Worm (Caenorhabditis elegans): ENCODE measurements around the gene Y38E10A.17.

Gene Y38E10A.17

DNA sequence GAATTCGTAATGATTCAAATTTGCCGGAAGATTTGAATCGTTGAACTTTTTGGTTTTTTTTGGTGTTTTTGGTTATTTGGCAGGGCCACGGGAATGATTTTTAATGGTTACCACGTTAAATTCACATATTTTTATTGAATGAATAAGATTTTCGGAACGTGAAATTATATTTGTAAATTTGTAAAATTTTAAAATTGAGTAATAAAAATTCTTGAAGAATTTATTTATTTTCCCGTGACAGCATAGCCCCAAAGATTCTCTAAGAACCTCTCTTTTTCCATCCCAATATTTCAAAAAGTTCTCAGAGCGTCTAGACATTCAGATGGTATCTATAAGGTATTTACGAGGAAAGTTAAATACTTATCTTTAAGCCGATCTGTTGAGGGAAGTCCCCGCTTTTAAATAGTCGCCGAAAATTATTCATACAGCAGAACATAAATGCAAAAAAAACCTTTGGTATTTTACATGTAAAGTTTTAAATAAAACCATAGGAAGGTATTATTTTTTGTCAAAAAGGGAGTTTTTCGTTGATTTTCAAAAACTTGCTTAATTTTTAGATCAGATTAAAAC, at the start of gene Y38E10A.17:
Y38E10A.17 (minus strand) TSS at position 51 of the 570 bp plus-strand sequence.
- TF ChIP-seq elt-1 (tag; optimal IDR thresholded peaks at IDR 0.05) = peak; percentile 68
- no peak for TF ChIP-seq unc-62 (GFP tag; optimal IDR thresholded peaks at IDR 0.05)

DNA sequence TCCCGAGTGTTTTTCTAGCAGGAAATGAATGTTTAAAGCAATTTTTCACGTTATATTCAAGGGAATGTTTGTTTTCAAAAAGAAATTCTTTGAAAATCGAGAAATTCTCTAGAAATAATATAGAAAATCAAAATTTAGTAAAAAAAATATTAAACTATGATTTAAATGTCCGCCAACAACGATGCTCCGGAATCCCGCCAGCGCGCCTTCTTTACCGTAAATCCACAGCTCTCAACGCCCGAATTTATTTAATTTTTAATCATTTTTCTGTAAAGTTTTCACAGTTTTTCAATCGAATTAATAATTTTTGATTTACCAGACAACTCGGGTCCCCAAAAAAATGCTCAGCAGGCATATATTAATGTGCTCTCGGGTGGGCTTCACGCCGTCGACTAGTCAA, 45.0 kb upstream of the Y38E10A.17 start, which contains the start of the genes Y38E10A.33 and cox-10:
Y38E10A.33 (minus strand) TSS at position 12 of the 400 bp plus-strand sequence.
cox-10 (plus strand) TSS at position 320 of the 400 bp plus-strand sequence.
- TF ChIP-seq hmg-11 (tag; optimal IDR thresholded peaks at IDR 0.05) (peak; percentile 72), nhr-23 (tag; optimal IDR thresholded peaks at IDR 0.05) (peak; percentile 77), fkh-10 (GFP tag; optimal IDR thresholded peaks at IDR 0.05) (no peak), elt-2 (tag; optimal IDR thresholded peaks at IDR 0.05) (peak; percentile 13), tbx-2 (tag; optimal IDR thresholded peaks at IDR 0.05) (no peak), R02D3.7 (tag; optimal IDR thresholded peaks at IDR 0.05) (peak; percentile 98), lin-15B (tag; optimal IDR thresholded peaks at IDR 0.05) (peak; percentile 70), ceh-16 (tag; optimal IDR thresholded peaks at IDR 0.05) (no peak), pha-4 (tag; optimal IDR thresholded peaks at IDR 0.05) (peak; percentile 62), nfya-1 (tag; optimal IDR thresholded peaks at IDR 0.05; ENCODE audit: insufficient read depth) (peak; percentile 69)

DNA sequence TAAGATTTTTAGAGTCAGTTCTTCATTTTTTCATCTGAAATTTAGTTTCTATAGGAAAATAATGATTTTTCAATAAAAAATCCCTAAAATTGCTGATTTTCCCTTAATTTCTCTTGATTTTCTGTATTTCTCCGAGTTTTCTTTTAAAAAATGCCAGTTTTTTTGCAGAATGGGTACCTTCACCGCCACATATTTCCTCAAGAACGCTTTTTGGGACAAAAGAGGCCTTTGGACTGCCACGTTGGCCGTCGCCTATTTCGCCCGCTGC, 44.2 kb upstream of the Y38E10A.17 start, which contains the start of gene Y38E10A.24:
Y38E10A.24 (plus strand) TSS at position 169 of the 268 bp plus-strand sequence.
- TF ChIP-seq elt-3 (tag; optimal IDR thresholded peaks at IDR 0.05) = no peak
- TF ChIP-seq lsy-12 (tag; optimal IDR thresholded peaks at IDR 0.05) = no peak
- TF ChIP-seq nhr-23 (tag; optimal IDR thresholded peaks at IDR 0.05) = no peak
- TF ChIP-seq nhr-67 (tag; optimal IDR thresholded peaks at IDR 0.05) = no peak
- TF ChIP-seq pqm-1 (tag; optimal IDR thresholded peaks at IDR 0.05) = no peak
- TF ChIP-seq unc-39 (tag; optimal IDR thresholded peaks at IDR 0.05) = no peak

DNA sequence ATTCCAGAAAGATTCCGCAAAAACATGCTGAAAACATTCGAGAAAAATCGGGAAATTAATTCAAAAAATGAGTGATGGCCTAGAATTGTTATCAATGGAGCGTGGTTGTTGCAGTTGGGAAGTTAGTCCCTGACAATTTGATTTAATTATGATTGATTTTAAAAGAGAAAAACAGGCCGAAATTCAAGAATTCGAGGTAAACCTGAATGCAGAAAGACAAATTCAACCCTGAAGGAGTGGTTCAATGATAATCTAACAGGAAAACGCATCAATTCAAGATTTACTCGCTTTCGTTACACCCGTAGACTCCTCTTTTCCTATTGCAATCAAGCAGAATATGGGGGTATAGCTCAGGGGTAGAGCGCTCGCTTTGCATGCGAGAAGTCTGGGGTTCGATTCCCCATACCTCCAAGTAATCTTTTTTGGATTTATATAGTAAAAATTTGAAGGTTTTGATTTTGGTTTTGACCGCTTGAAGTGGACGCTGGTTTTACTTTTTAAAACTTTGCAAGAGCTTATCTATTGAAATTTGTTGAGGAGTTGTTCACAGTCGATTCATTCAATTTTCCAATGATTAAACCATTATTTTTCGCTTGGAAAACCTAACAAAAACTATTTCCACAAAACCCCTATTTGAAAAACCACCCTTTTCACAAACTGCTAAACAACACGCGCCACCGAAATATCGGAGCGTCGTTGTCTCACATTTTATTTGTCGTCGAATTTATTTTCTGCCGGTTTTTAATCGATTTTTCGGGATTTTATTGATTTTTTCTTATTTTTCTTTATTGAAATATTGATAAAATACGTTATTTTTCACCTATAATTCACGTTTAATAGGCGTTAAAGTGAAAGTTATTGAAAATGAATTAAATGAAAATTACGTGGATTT, 43.6 kb upstream of the Y38E10A.17 start:
- TF ChIP-seq nhr-67 (tag; optimal IDR thresholded peaks at IDR 0.05) (no peak), ZK546.5 (tag; optimal IDR thresholded peaks at IDR 0.05) (no peak), nhr-28 (tag; optimal IDR thresholded peaks at IDR 0.05) (no peak), unc-62 (GFP tag; optimal IDR thresholded peaks at IDR 0.05) (no peak), fkh-2 (tag; optimal IDR thresholded peaks at IDR 0.05) (no peak), egl-5 (tag; optimal IDR thresholded peaks at IDR 0.05) (no peak), ceh-82 (tag; optimal IDR thresholded peaks at IDR 0.05) (no peak), zag-1 (tag; optimal IDR thresholded peaks at IDR 0.05) (no peak), mml-1 (tag; optimal IDR thresholded peaks at IDR 0.05) (no peak), eor-1 (tag; optimal IDR thresholded peaks at IDR 0.05) (peak in 1 of 2 experiments; percentile 53), hmg-11 (tag; optimal IDR thresholded peaks at IDR 0.05) (peak; percentile 25), tbx-2 (tag; optimal IDR thresholded peaks at IDR 0.05) (no peak), snpc-4 (tag; optimal IDR thresholded peaks at IDR 0.05) (peak; percentile 89), nhr-12 (tag; optimal IDR thresholded peaks at IDR 0.05) (no peak), fkh-10 (GFP tag; optimal IDR thresholded peaks at IDR 0.05) (peak; percentile 42), lsy-12 (tag; optimal IDR thresholded peaks at IDR 0.05) (peak; percentile 68), nhr-77 (tag; optimal IDR thresholded peaks at IDR 0.05) (no peak), lin-39 (tag; optimal IDR thresholded peaks at IDR 0.05) (peak; percentile 5), nhr-25 (tag; optimal IDR thresholded peaks at IDR 0.05) (peak; percentile 77), mdl-1 (tag; optimal IDR thresholded peaks at IDR 0.05) (no peak), ceh-28 (tag; optimal IDR thresholded peaks at IDR 0.05) (peak; percentile 85), nhr-43 (tag; optimal IDR thresholded peaks at IDR 0.05; ENCODE audit: poor library complexity, severe bottlenecking) (peak; percentile 91), R02D3.7 (tag; optimal IDR thresholded peaks at IDR 0.05) (peak; percentile 73), ceh-16 (tag; optimal IDR thresholded peaks at IDR 0.05) (no peak), jun-1 (tag; optimal IDR thresholded peaks at IDR 0.05) (peak; percentile 13), skn-1 (tag; optimal IDR thresholded peaks at IDR 0.05) (peak; percentile 21), ztf-11 (tag; optimal IDR thresholded peaks at IDR 0.05) (no peak), elt-3 (tag; optimal IDR thresholded peaks at IDR 0.05) (peak in 1 of 3 experiments; percentile 17), unc-39 (tag; optimal IDR thresholded peaks at IDR 0.05) (no peak), nhr-237 (tag; optimal IDR thresholded peaks at IDR 0.05) (no peak), pha-4 (tag; optimal IDR thresholded peaks at IDR 0.05) (peak; percentile 87), aly-2 (tag; optimal IDR thresholded peaks at IDR 0.05) (no peak), nhr-76 (tag; optimal IDR thresholded peaks at IDR 0.05) (no peak), pqm-1 (tag; optimal IDR thresholded peaks at IDR 0.05) (peak; percentile 56), lin-15B (tag; optimal IDR thresholded peaks at IDR 0.05) (peak; percentile 89), ama-1 (optimal IDR thresholded peaks at IDR 0.05) (no peak), sea-2 (GFP tag; optimal IDR thresholded peaks at IDR 0.05) (no peak), nhr-23 (tag; optimal IDR thresholded peaks at IDR 0.05) (peak; percentile 88), nfya-1 (tag; optimal IDR thresholded peaks at IDR 0.05; ENCODE audit: insufficient read depth) (peak; percentile 76), ceh-9 (tag; optimal IDR thresholded peaks at IDR 0.05) (no peak), elt-2 (tag; optimal IDR thresholded peaks at IDR 0.05) (peak; percentile 27)

Data from whole organism, L3 larva.